Fruit fly (Drosophila melanogaster): ENCODE results near the gene mtd.

mtd gene

DNA sequence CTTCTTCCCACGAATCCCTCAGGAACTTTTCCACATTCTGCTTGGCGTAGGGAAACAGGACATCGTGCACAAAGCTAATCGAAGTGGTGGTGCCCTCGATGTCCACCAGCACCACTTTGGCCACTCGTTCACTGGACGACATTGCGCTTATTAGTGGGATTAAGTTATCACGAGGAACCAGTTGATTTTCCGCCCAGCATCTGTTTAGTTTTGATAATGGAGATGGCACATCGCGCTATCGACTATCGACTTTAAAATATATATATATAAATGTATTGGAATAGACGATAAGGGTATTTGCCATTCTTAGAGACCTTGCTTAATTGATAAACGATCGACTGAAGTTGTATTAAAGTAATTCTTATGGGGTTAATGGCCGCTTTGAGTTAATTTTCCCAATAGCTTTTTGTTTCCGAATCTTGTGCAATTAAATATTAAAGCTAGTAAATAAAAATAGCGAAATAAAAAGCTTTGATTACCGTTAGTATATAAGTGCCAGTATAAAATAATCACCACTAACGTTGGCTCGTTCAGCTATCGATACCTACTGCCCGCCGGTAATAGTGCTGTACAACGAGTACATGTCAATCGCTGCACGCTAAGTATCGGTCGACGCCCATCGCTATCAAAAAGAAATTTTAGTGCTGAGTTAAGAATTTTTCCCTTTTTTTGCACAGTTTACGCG, 93.6 kb downstream of the mtd start, which contains the start of the genes Enoph and Hph (continued):
- TF ChIP-seq Eip74EF (GFP tag; optimal IDR thresholded peaks at IDR 0.05) (no peak), btn (GFP tag; optimal IDR thresholded peaks at IDR 0.05) (no peak), Poxn (GFP tag; IDR thresholded peaks at IDR 0.05) (no peak), aop (GFP tag; IDR thresholded peaks at IDR 0.05) (no peak), dpn (GFP tag; optimal IDR thresholded peaks at IDR 0.05) (peak; percentile 64 to 71), croc (GFP tag; conservative IDR thresholded peaks at IDR 0.05) (no peak), fd102C (GFP tag; optimal IDR thresholded peaks at IDR 0.05) (no peak), unpg (GFP tag; optimal IDR thresholded peaks at IDR 0.05) (peak; percentile 46), az2 (GFP tag; optimal IDR thresholded peaks at IDR 0.05) (peak; percentile 65), CG10543 (GFP tag; optimal IDR thresholded peaks at IDR 0.05) (peak; percentile 75), jumu (GFP tag; optimal IDR thresholded peaks at IDR 0.05) (peak; percentile 62), maf-S (GFP tag; optimal IDR thresholded peaks at IDR 0.05) (peak; percentile 30), CG2202 (tag; optimal IDR thresholded peaks at IDR 0.05) (no peak), knrl (GFP tag; IDR thresholded peaks at IDR 0.05; ENCODE audit: partially characterized antibody) (peak; percentile 83), sisA (GFP tag; IDR thresholded peaks at IDR 0.05) (peak; percentile 41), CG6654 (GFP tag; optimal IDR thresholded peaks at IDR 0.05) (peak; percentile 22), crp (GFP tag; optimal IDR thresholded peaks at IDR 0.05) (peak in 1 of 2 experiments; percentile 55), CG8924 (tag; optimal IDR thresholded peaks at IDR 0.05) (peak; percentile 55), CG17912 (GFP tag; optimal IDR thresholded peaks at IDR 0.05) (no peak), CG33557 (GFP tag; optimal IDR thresholded peaks at IDR 0.05) (peak; percentile 50), CG18619 (GFP tag; optimal IDR thresholded peaks at IDR 0.05) (peak; percentile 64), CG4820 (GFP tag; optimal IDR thresholded peaks at IDR 0.05) (peak; percentile 65), grau (tag; optimal IDR thresholded peaks at IDR 0.05) (peak; percentile 65), Abd-B (GFP tag; optimal IDR thresholded peaks at IDR 0.05) (peak; percentile 79), Nf-YA (GFP tag; IDR thresholded peaks at IDR 0.05) (no peak), fd96Cb (tag; optimal IDR thresholded peaks at IDR 0.05) (peak; percentile 56), CG6854 (GFP tag; optimal IDR thresholded peaks at IDR 0.05) (peak; percentile 15), CG9609 (GFP tag; optimal IDR thresholded peaks at IDR 0.05) (peak; percentile 59), CG4404 (GFP tag; IDR thresholded peaks at IDR 0.05) (peak; percentile 54; the same call in 1 of the 2 replicates), phol (tag; optimal IDR thresholded peaks at IDR 0.05) (peak; percentile 72), lbe (GFP tag; optimal IDR thresholded peaks at IDR 0.05) (peak; percentile 44), CG11085 (GFP tag; IDR thresholded peaks at IDR 0.05) (no peak; the same call in 1 of the 2 replicates), Oli (tag; optimal IDR thresholded peaks at IDR 0.05) (peak; percentile 27), bcd (GFP tag; optimal IDR thresholded peaks at IDR 0.05) (peak; percentile 61), CG13424 (tag; optimal IDR thresholded peaks at IDR 0.05) (peak; percentile 71), sqz (GFP tag; optimal IDR thresholded peaks at IDR 0.05) (no peak), trem (tag; optimal IDR thresholded peaks at IDR 0.05) (peak; percentile 71), fu2 (GFP tag; optimal IDR thresholded peaks at IDR 0.05) (peak; percentile 51), CG3163 (GFP tag; optimal IDR thresholded peaks at IDR 0.05) (peak; percentile 14), Mad (GFP tag; optimal IDR thresholded peaks at IDR 0.05) (peak; percentile 29), CG32532 (GFP tag; IDR thresholded peaks at IDR 0.05) (peak; percentile 65), Spps (tag; optimal IDR thresholded peaks at IDR 0.05) (peak; percentile 7), CG2120 (GFP tag; optimal IDR thresholded peaks at IDR 0.05) (peak; percentile 77), twi (tag; optimal IDR thresholded peaks at IDR 0.05) (peak; percentile 45), sob (GFP tag; IDR thresholded peaks at IDR 0.05) (0 out of 2 replicates have a peak, but pooled peaks have one; percentile 42), Fer2 (tag; optimal IDR thresholded peaks at IDR 0.05) (peak; percentile 57), CG10209 (GFP tag; optimal IDR thresholded peaks at IDR 0.05) (peak; percentile 67), NK7.1 (GFP tag; optimal IDR thresholded peaks at IDR 0.05) (no peak), crol (GFP tag; IDR thresholded peaks at IDR 0.05) (no peak)

Data from whole organism, embryonic.